Worm (Caenorhabditis elegans) whole organism, late embryonic: ENCODE measurements around the gene Y50D4B.6.

Experiments used
- T23F11.4 ChIP-seq: fragments of 200-800 bp; sonication (Bioruptor generic); optimal IDR thresholded peaks from 2 replicates; lab custom pipeline; 2018; ENCODE audit warnings: mild to moderate bottlenecking, missing genetic modification characterization, missing compliant biosample characterization
- ceh-48 ChIP-seq: sonication (generic microtip); optimal IDR thresholded peaks from 2 replicates; lab custom pipeline; 2016; ENCODE audit warnings: missing genetic modification characterization, inconsistent platforms, missing compliant biosample characterization
- ceh-6 ChIP-seq: fragments of 200-800 bp; sonication (Bioruptor generic); optimal IDR thresholded peaks from 2 replicates; lab custom pipeline; 2018; ENCODE audit warnings: mild to moderate bottlenecking, missing genetic modification characterization, missing compliant biosample characterization
- elt-4 ChIP-seq: sonication (generic microtip); optimal IDR thresholded peaks from 2 replicates; lab custom pipeline; 2016; ENCODE audit warnings: missing genetic modification characterization, missing compliant biosample characterization
- madf-2 ChIP-seq: sonication (generic microtip); optimal IDR thresholded peaks from 2 replicates; lab custom pipeline; 2017; ENCODE audit warnings: missing genetic modification characterization, missing compliant biosample characterization
- unc-42 ChIP-seq: sonication (generic microtip); optimal IDR thresholded peaks from 2 replicates; lab custom pipeline; 2016; ENCODE audit warnings: missing genotype, missing genetic modification characterization, missing compliant biosample characterization

Y50D4B.6 gene

ce11 chrV:1134302-1134701 lies 50.2 kb downstream of the Y50D4B.6 start, which contains the start of gene cpr-8:
TSS of gene cpr-8 (plus strand) at chrV:1134602.
- TF ChIP-seq ceh-6 (GFP tag; lab: Kevin White, UChicago), result no peak
- TF ChIP-seq unc-42 (tag; lab: Kevin White, UChicago), result no peak
- TF ChIP-seq ceh-48 (tag; lab: Kevin White, UChicago), result no peak
- no peak for TF ChIP-seq elt-4 (tag; lab: Kevin White, UChicago)
- TF ChIP-seq madf-2 (tag; lab: Kevin White, UChicago), result no peak
- no peak for TF ChIP-seq T23F11.4 (GFP tag; lab: Kevin White, UChicago)
